Worm (Caenorhabditis elegans) whole organism, young adult: ENCODE results near the gene srw-2.

ENCODE experiments used
- rcor-1 ChIP-seq: fragments of 200-800 bp; sonication (Bioruptor generic); IDR thresholded peaks from 2 replicates; pipeline ENCODE4 v1.3.6; 2022; ENCODE audit warnings: missing genetic modification reagents, missing genetic modification characterization, missing compliant biosample characterization
- sea-2 ChIP-seq: fragments of 200-800 bp; sonication (Bioruptor generic); IDR thresholded peaks from 2 replicates; pipeline ENCODE4 v1.3.6; 2022; ENCODE audit warnings: missing genetic modification characterization, missing compliant biosample characterization

DNA sequence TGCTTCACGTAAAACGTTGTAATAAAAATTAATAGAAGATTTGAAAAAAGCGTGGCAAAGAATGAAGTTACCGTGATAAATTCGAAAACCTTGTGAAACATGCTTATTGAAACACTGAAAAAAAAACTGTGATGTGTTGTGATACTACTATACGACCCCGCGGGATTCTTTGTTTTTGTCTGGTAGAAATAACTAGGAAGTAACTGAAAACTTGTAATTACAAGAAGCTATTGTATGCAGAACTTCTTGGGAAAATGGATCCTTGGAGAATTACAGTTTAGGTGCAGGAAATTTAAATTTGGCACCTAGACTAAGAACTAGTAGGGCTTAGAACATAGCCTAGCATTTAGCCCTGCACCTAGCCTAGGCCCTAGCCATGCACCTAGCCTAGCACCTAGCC is 49.1 kb downstream of the srw-2 start, which contains the start of gene str-39:
- TF ChIP-seq sea-2 (GFP tag; lab: Robert Waterston, UW) (no peak), rcor-1 (no peak)
